Worm (Caenorhabditis elegans) whole organism, L1 larva: ENCODE data around the gene F37B12.3.

ENCODE experiments used
- C16A3.4 ChIP-seq: fragments of 150-350 bp; optimal IDR thresholded peaks from 2 replicates; lab custom pipeline; 2014; ENCODE audit warnings: missing biosample characterization, missing genetic modification characterization
- C34B4.2 ChIP-seq: sonication (generic microtip); optimal IDR thresholded peaks from 2 replicates; lab custom pipeline; 2017; ENCODE audit warnings: mild to moderate bottlenecking, missing genetic modification characterization, missing compliant biosample characterization
- F16B12.6 ChIP-seq: fragments of 150-350 bp; optimal IDR thresholded peaks from 2 replicates; lab custom pipeline; 2014; ENCODE audit warnings: missing biosample characterization, missing genetic modification characterization
- aha-1 ChIP-seq: fragments of 150-350 bp; optimal IDR thresholded peaks from 2 replicates; lab custom pipeline; 2014; ENCODE audit warnings: missing biosample characterization, missing genetic modification characterization
- aly-2 ChIP-seq: fragments of 150-350 bp; optimal IDR thresholded peaks from 2 replicates; lab custom pipeline; 2014; ENCODE audit warnings: missing biosample characterization, missing genetic modification characterization
- blmp-1 ChIP-seq: fragments of 150-350 bp; optimal IDR thresholded peaks from 2 replicates; lab custom pipeline; 2014; ENCODE audit warnings: missing biosample characterization, missing genetic modification characterization
- ceh-63 ChIP-seq: fragments of 200-800 bp; sonication (Bioruptor generic); optimal IDR thresholded peaks from 2 replicates; lab custom pipeline; 2018; ENCODE audit warnings: mild to moderate bottlenecking, missing genetic modification characterization, missing compliant biosample characterization
- ceh-82 ChIP-seq, 3 experiments: fragments of 150-350 bp in 1 of 3; sonication (generic microtip) in 2 of 3; optimal IDR thresholded peaks; 2 replicates each; lab custom pipeline; 2014 to 2017; ENCODE audit warnings: missing biosample characterization in 3 of 3, missing genetic modification characterization in 3 of 3
- dpl-1 ChIP-seq, 3 experiments: fragments of 150-350 bp in 2 of 3; sonication (generic microtip) in 1 of 3; optimal IDR thresholded peaks; 2 replicates each; lab custom pipeline; 2014 to 2017; ENCODE audit warnings: missing biosample characterization in 3 of 3, missing genetic modification characterization in 3 of 3, missing genetic modification reagents in 3 of 3
- dsc-1 ChIP-seq: sonication (generic microtip); optimal IDR thresholded peaks from 2 replicates; lab custom pipeline; 2016; ENCODE audit warnings: mild to moderate bottlenecking, missing genetic modification characterization, missing compliant biosample characterization
- egl-27 ChIP-seq, 2 experiments: fragments of 150-350 bp in 1 of 2; sonication (generic microtip); optimal IDR thresholded peaks; 3 replicates each; lab custom pipeline; 2017 to 2018; ENCODE audit warnings: missing biosample characterization in 2 of 2, missing genetic modification characterization in 2 of 2, missing genetic modification reagents in 2 of 2
- elt-2 ChIP-seq: sonication (generic microtip); optimal IDR thresholded peaks from 2 replicates; lab custom pipeline; 2016; ENCODE audit warnings: missing genetic modification characterization, mild to moderate bottlenecking, inconsistent platforms, missing compliant biosample characterization, missing genetic modification reagents
- fkh-10 ChIP-seq: sonication (generic microtip); optimal IDR thresholded peaks from 2 replicates; lab custom pipeline; 2017; ENCODE audit warnings: missing biosample characterization, missing genetic modification reagents, missing genetic modification characterization
- fkh-4 ChIP-seq: sonication (generic microtip); optimal IDR thresholded peaks from 2 replicates; lab custom pipeline; 2016; ENCODE audit warnings: missing compliant biosample characterization, missing genetic modification characterization, borderline replicate concordance
- fkh-8 ChIP-seq: sonication (generic microtip); optimal IDR thresholded peaks from 2 replicates; lab custom pipeline; 2016; ENCODE audit warnings: mild to moderate bottlenecking, missing genetic modification characterization, missing compliant biosample characterization
- fos-1 ChIP-seq: fragments of 150-350 bp; optimal IDR thresholded peaks from 2 replicates; lab custom pipeline; 2014; ENCODE audit warnings: missing biosample characterization, missing genetic modification characterization
- hlh-4 ChIP-seq: sonication (generic microtip); optimal IDR thresholded peaks from 2 replicates; lab custom pipeline; 2016; ENCODE audit warnings: mild to moderate bottlenecking, missing genetic modification characterization, missing compliant biosample characterization
- irx-1 ChIP-seq: sonication (generic microtip); optimal IDR thresholded peaks from 2 replicates; lab custom pipeline; 2016; ENCODE audit warnings: missing genetic modification characterization, missing compliant biosample characterization
- lin-13 ChIP-seq: fragments of 150-350 bp; optimal IDR thresholded peaks from 2 replicates; lab custom pipeline; 2014; ENCODE audit warnings: missing biosample characterization, missing genetic modification reagents, missing genetic modification characterization
- lin-14 ChIP-seq: fragments of 200-800 bp; sonication (Bioruptor generic); optimal IDR thresholded peaks from 2 replicates; lab custom pipeline; 2018; ENCODE audit warnings: mild to moderate bottlenecking, missing genetic modification characterization, moderate library complexity, missing compliant biosample characterization
- lin-35 ChIP-seq, 2 experiments: fragments of 150-350 bp; optimal IDR thresholded peaks; 2 replicates each; lab custom pipeline; 2014; ENCODE audit warnings: missing biosample characterization in 2 of 2, missing genetic modification characterization in 2 of 2, missing genetic modification reagents in 2 of 2
- lir-3 ChIP-seq: sonication (generic microtip); optimal IDR thresholded peaks from 2 replicates; lab custom pipeline; 2016; ENCODE audit warnings: mild to moderate bottlenecking, missing genetic modification characterization, moderate library complexity, missing compliant biosample characterization; ENCODE audit not compliant: poor library complexity
- lsy-2 ChIP-seq, 2 experiments: fragments of 150-350 bp; optimal IDR thresholded peaks; 2 replicates each; lab custom pipeline; 2014; ENCODE audit warnings: missing biosample characterization in 2 of 2, missing genetic modification characterization in 2 of 2
- mep-1 ChIP-seq: fragments of 150-350 bp; optimal IDR thresholded peaks from 2 replicates; lab custom pipeline; 2014; ENCODE audit warnings: missing biosample characterization, missing genetic modification characterization
- nhr-11 ChIP-seq: fragments of 150-350 bp; optimal IDR thresholded peaks from 2 replicates; lab custom pipeline; 2014; ENCODE audit warnings: missing biosample characterization, missing genetic modification characterization
- nhr-19 ChIP-seq: fragments of 200-800 bp; sonication (Bioruptor generic); conservative IDR thresholded peaks from 2 replicates; pipeline ENCODE4 v1.3.6; 2022; ENCODE audit warnings: missing genetic modification characterization, missing compliant biosample characterization
- nhr-20 ChIP-seq: sonication (generic microtip); optimal IDR thresholded peaks from 2 replicates; lab custom pipeline; 2016; ENCODE audit warnings: mild to moderate bottlenecking, missing genetic modification characterization, missing compliant biosample characterization
- nhr-71 ChIP-seq: sonication (generic microtip); optimal IDR thresholded peaks from 2 replicates; lab custom pipeline; 2016; ENCODE audit warnings: mild to moderate bottlenecking, missing genetic modification characterization, moderate library complexity, missing compliant biosample characterization
- nhr-77 ChIP-seq: fragments of 150-350 bp; optimal IDR thresholded peaks from 2 replicates; lab custom pipeline; 2014; ENCODE audit warnings: missing biosample characterization, missing genetic modification characterization
- nhr-85 ChIP-seq: sonication (generic microtip); peaks from one replicate; lab custom pipeline; 2016; ENCODE audit warnings: missing genetic modification characterization, inconsistent platforms, missing compliant biosample characterization
- pag-3 ChIP-seq: sonication (generic microtip); optimal IDR thresholded peaks from 2 replicates; lab custom pipeline; 2017; ENCODE audit warnings: missing genetic modification characterization, mild to moderate bottlenecking, missing compliant biosample characterization, antibody characterized with exemption, borderline replicate concordance; ENCODE audit not compliant: insufficient read depth
- pax-3 ChIP-seq: fragments of 200-800 bp; sonication (Bioruptor generic); optimal IDR thresholded peaks from 2 replicates; lab custom pipeline; 2018; ENCODE audit warnings: mild to moderate bottlenecking, missing genetic modification characterization, moderate library complexity, missing compliant biosample characterization
- rnt-1 ChIP-seq: sonication (generic microtip); optimal IDR thresholded peaks from 2 replicates; lab custom pipeline; 2016; ENCODE audit warnings: mild to moderate bottlenecking, missing genetic modification characterization, moderate library complexity, missing compliant biosample characterization
- skn-1 ChIP-seq: fragments of 150-350 bp; optimal IDR thresholded peaks from 2 replicates; lab custom pipeline; 2014; ENCODE audit warnings: missing biosample characterization, missing genetic modification characterization
- snpc-4 ChIP-seq: fragments of 150-350 bp; optimal IDR thresholded peaks from 2 replicates; lab custom pipeline; 2014; ENCODE audit warnings: missing biosample characterization, missing genetic modification characterization
- snu-23 ChIP-seq: sonication (generic microtip); optimal IDR thresholded peaks from 2 replicates; lab custom pipeline; 2016; ENCODE audit warnings: missing genetic modification characterization, missing compliant biosample characterization
- tbx-2 ChIP-seq: sonication (generic microtip); optimal IDR thresholded peaks from 2 replicates; lab custom pipeline; 2016; ENCODE audit warnings: missing genetic modification characterization, missing compliant biosample characterization
- unc-130 ChIP-seq: fragments of 150-350 bp; optimal IDR thresholded peaks from 2 replicates; lab custom pipeline; 2017; ENCODE audit warnings: missing biosample characterization, missing genetic modification characterization, inconsistent platforms
- unc-30 ChIP-seq: sonication (generic microtip); optimal IDR thresholded peaks from 2 replicates; lab custom pipeline; 2017; ENCODE audit warnings: missing biosample characterization, missing genetic modification characterization
- unc-98 ChIP-seq: fragments of 200-800 bp; sonication (Bioruptor generic); IDR thresholded peaks from 2 replicates; pipeline ENCODE4 v1.3.6; 2022; ENCODE audit warnings: missing genetic modification characterization, missing compliant biosample characterization
- xbp-1 ChIP-seq: sonication (generic microtip); optimal IDR thresholded peaks from 2 replicates; lab custom pipeline; 2016; ENCODE audit warnings: missing genetic modification characterization, missing compliant biosample characterization
- zip-4 ChIP-seq: fragments of 200-800 bp; sonication (Bioruptor generic); optimal IDR thresholded peaks from 2 replicates; lab custom pipeline; 2018; ENCODE audit warnings: mild to moderate bottlenecking, missing genetic modification characterization, moderate library complexity, missing compliant biosample characterization
- ztf-11 ChIP-seq, 2 experiments: sonication (generic microtip); optimal IDR thresholded peaks; 2 replicates each; lab custom pipeline; 2016 to 2017; ENCODE audit warnings: missing genetic modification characterization in 2 of 2, missing biosample characterization in 1 of 2, missing compliant biosample characterization in 1 of 2

The F37B12.3 gene

ce11 chrII:9060332-9060840, 19.2 kb upstream of the F37B12.3 start (continued):
- TF ChIP-seq xbp-1: peak; percentile 78
- TF ChIP-seq C16A3.4 (tag; lab: Kevin White, UChicago): peak; percentile 94
- peak; percentile 58 for TF ChIP-seq snpc-4
- TF ChIP-seq pax-3: peak; percentile 23
- TF ChIP-seq unc-130 (tag; lab: Kevin White, UChicago): peak; percentile 83
- peak; percentile 14 for TF ChIP-seq aha-1
- peak in 1 of 2 experiments; percentile 83 for TF ChIP-seq ztf-11 (tag; optimal IDR thresholded peaks at IDR 0.05; lab: Kevin White, UChicago)
- TF ChIP-seq elt-2 (tag; lab: Kevin White, UChicago): peak; percentile 53
- peak; percentile 70 to 81 for TF ChIP-seq egl-27 (tag; optimal IDR thresholded peaks at IDR 0.05; lab: Kevin White, UChicago)
- TF ChIP-seq skn-1: peak; percentile 75
- peak; percentile 95 for TF ChIP-seq mep-1 (tag; lab: Kevin White, UChicago)
- peak; percentile 88 for TF ChIP-seq fos-1
- TF ChIP-seq fkh-8 (tag; lab: Kevin White, UChicago): peak; percentile 93
- TF ChIP-seq C34B4.2: no peak
- TF ChIP-seq irx-1 (tag; lab: Kevin White, UChicago): peak; percentile 31
- TF ChIP-seq dpl-1 (GFP tag; optimal IDR thresholded peaks at IDR 0.05; lab: Kevin White, UChicago): peak; percentile 53 to 64 (median 55)
- peak; percentile 90 for TF ChIP-seq nhr-20
- TF ChIP-seq blmp-1 (tag; lab: Kevin White, UChicago): peak; percentile 67
- TF ChIP-seq unc-98: no peak
- TF ChIP-seq nhr-71 (tag; lab: Kevin White, UChicago): peak; percentile 93
- peak; percentile 90 for TF ChIP-seq nhr-77 (tag; lab: Kevin White, UChicago)
- peak; percentile 62 for TF ChIP-seq F16B12.6 (tag; lab: Kevin White, UChicago)
- peak; percentile 77 for TF ChIP-seq nhr-19 (GFP tag; lab: Robert Waterston, UW)
- TF ChIP-seq lin-13 (GFP tag; lab: Kevin White, UChicago): peak; percentile 92
- peak; percentile 86 for TF ChIP-seq tbx-2
- peak; percentile 57 for TF ChIP-seq lir-3 (tag; lab: Kevin White, UChicago)
- TF ChIP-seq fkh-10 (GFP tag; lab: Kevin White, UChicago): peak; percentile 84
- peak; percentile 73 for TF ChIP-seq rnt-1 (tag; lab: Kevin White, UChicago)
- TF ChIP-seq lin-14 (GFP tag; lab: Kevin White, UChicago): peak; percentile 97
- TF ChIP-seq ceh-63 (GFP tag; lab: Kevin White, UChicago): no peak
- no peak for TF ChIP-seq fkh-4 (tag; lab: Kevin White, UChicago)
- TF ChIP-seq snu-23 (GFP tag; lab: Kevin White, UChicago): peak; percentile 95
- peak; percentile 52 for TF ChIP-seq aly-2 (tag; lab: Kevin White, UChicago)
- no peak for TF ChIP-seq hlh-4
- TF ChIP-seq zip-4 (GFP tag; lab: Kevin White, UChicago): peak; percentile 24
- TF ChIP-seq lin-35 (GFP tag; optimal IDR thresholded peaks at IDR 0.05; lab: Kevin White, UChicago): peak; percentile 73 to 86
- no peak for TF ChIP-seq pag-3 (tag; lab: Kevin White, UChicago)
- no peak for TF ChIP-seq unc-30 (tag; lab: Kevin White, UChicago)
- TF ChIP-seq nhr-85 (tag; lab: Kevin White, UChicago): peak; percentile 85
- TF ChIP-seq dsc-1 (tag; lab: Kevin White, UChicago): peak; percentile 59
- peak; percentile 70 to 97 (median 76) for TF ChIP-seq ceh-82 (tag; optimal IDR thresholded peaks at IDR 0.05; lab: Kevin White, UChicago)

ce11 chrII:9059010-9059409, 17.8 kb upstream of the F37B12.3 start:
- TF ChIP-seq lsy-2 (tag; optimal IDR thresholded peaks at IDR 0.05; lab: Kevin White, UChicago): peak; percentile 3 to 7
- TF ChIP-seq nhr-11: no peak
- TF ChIP-seq pag-3 (tag; lab: Kevin White, UChicago): no peak
